Worm (Caenorhabditis elegans): ENCODE data around the gene hmit-1.2.
A peak's percentile ranks its signal among the peaks of the same experiment; 100 is the strongest.

hmit-1.2 gene

ce11 chrV:18516496-18516895 is 8.1 kb upstream of the hmit-1.2 start, which contains the start of gene hmit-1.1:
Gene hmit-1.1 (plus strand): TSS chrV:18516789.
- TF ChIP-seq lsy-2 (tag; optimal IDR thresholded peaks at IDR 0.05) (no peak), mdl-1 (tag; optimal IDR thresholded peaks at IDR 0.05) (no peak), fos-1 (tag; optimal IDR thresholded peaks at IDR 0.05) (peak; percentile 52), nhr-10 (tag; optimal IDR thresholded peaks at IDR 0.05) (no peak), egl-27 (tag; optimal IDR thresholded peaks at IDR 0.05) (no peak)

- TF ChIP-seq C34F6.9 (tag; optimal IDR thresholded peaks at IDR 0.05) (peak; percentile 61), nhr-6 (tag; optimal IDR thresholded peaks at IDR 0.05) (peak; percentile 17), lin-13 (GFP tag; optimal IDR thresholded peaks at IDR 0.05) (peak; percentile 61), ceh-82 (tag; optimal IDR thresholded peaks at IDR 0.05) (no peak), unc-55 (GFP tag; optimal IDR thresholded peaks at IDR 0.05) (peak; percentile 71), peb-1 (tag; optimal IDR thresholded peaks at IDR 0.05) (no peak), R02D3.7 (tag; optimal IDR thresholded peaks at IDR 0.05) (peak; percentile 65), F13H6.1 (tag; optimal IDR thresholded peaks at IDR 0.05) (peak; percentile 2), nhr-21 (tag; optimal IDR thresholded peaks at IDR 0.05) (peak; percentile 6), lsy-2 (tag; optimal IDR thresholded peaks at IDR 0.05) (peak; percentile 20 to 70), sma-3 (GFP tag; optimal IDR thresholded peaks at IDR 0.05) (peak; percentile 45), snpc-4 (tag; optimal IDR thresholded peaks at IDR 0.05) (peak; percentile 42), lin-11 (tag; optimal IDR thresholded peaks at IDR 0.05) (peak; percentile 27), elt-1 (tag; optimal IDR thresholded peaks at IDR 0.05) (no peak), nhr-129 (tag; optimal IDR thresholded peaks at IDR 0.05) (peak; percentile 30), gmeb-1 (tag; optimal IDR thresholded peaks at IDR 0.05) (peak; percentile 63)
Measured at ce11 chrV:18533606-18534005, 9.0 kb downstream of the hmit-1.2 start, which contains the start of gene ints-5. Gene ints-5 (plus strand): TSS chrV:18533953.

- TF ChIP-seq fos-1 (tag; optimal IDR thresholded peaks at IDR 0.05) (no peak), zag-1 (tag; optimal IDR thresholded peaks at IDR 0.05) (no peak), mbf-1 (tag; optimal IDR thresholded peaks at IDR 0.05) (no peak), ceh-16 (tag; optimal IDR thresholded peaks at IDR 0.05) (no peak), ztf-4 (tag; optimal IDR thresholded peaks at IDR 0.05) (no peak), nhr-129 (tag; optimal IDR thresholded peaks at IDR 0.05) (no peak)
Measured at ce11 chrV:18536015-18536414, 11.5 kb downstream of the hmit-1.2 start.

- TF ChIP-seq unc-62 (GFP tag; optimal IDR thresholded peaks at IDR 0.05) (no peak), mdl-1 (tag; optimal IDR thresholded peaks at IDR 0.05) (no peak), nhr-11 (tag; optimal IDR thresholded peaks at IDR 0.05) (no peak), unc-39 (tag; optimal IDR thresholded peaks at IDR 0.05) (no peak), ztf-4 (tag; optimal IDR thresholded peaks at IDR 0.05) (no peak), blmp-1 (tag; optimal IDR thresholded peaks at IDR 0.05; ENCODE audit: insufficient read depth) (no peak), F13H6.1 (tag; optimal IDR thresholded peaks at IDR 0.05) (no peak), crh-2 (tag; optimal IDR thresholded peaks at IDR 0.05) (no peak), ztf-1 (GFP tag; conservative IDR thresholded peaks at IDR 0.05) (no peak), alr-1 (tag; optimal IDR thresholded peaks at IDR 0.05) (no peak), nhr-6 (tag; optimal IDR thresholded peaks at IDR 0.05) (no peak), zag-1 (tag; optimal IDR thresholded peaks at IDR 0.05) (no peak), aly-2 (tag; optimal IDR thresholded peaks at IDR 0.05) (no peak), lin-13 (GFP tag; optimal IDR thresholded peaks at IDR 0.05) (no peak), nhr-129 (tag; optimal IDR thresholded peaks at IDR 0.05) (no peak), C34F6.9 (tag; optimal IDR thresholded peaks at IDR 0.05) (no peak)
Measured at ce11 chrV:18553750-18554149, 29.2 kb downstream of the hmit-1.2 start, which contains the start of gene Y51A2D.8. Gene Y51A2D.8 (minus strand): TSS chrV:18553850.

- TF ChIP-seq aly-2 (tag; optimal IDR thresholded peaks at IDR 0.05) = no peak
- no peak for TF ChIP-seq nhr-21 (tag; optimal IDR thresholded peaks at IDR 0.05)
- no peak for TF ChIP-seq ceh-82 (tag; optimal IDR thresholded peaks at IDR 0.05)
- TF ChIP-seq unc-62 (GFP tag; optimal IDR thresholded peaks at IDR 0.05) = no peak
- no peak for TF ChIP-seq skn-1 (tag; optimal IDR thresholded peaks at IDR 0.05)
- no peak for TF ChIP-seq ztf-4 (tag; optimal IDR thresholded peaks at IDR 0.05)
- no peak for TF ChIP-seq nhr-129 (tag; optimal IDR thresholded peaks at IDR 0.05)
- no peak for TF ChIP-seq nhr-77 (tag; optimal IDR thresholded peaks at IDR 0.05)
Measured at ce11 chrV:18556488-18556887, 31.9 kb downstream of the hmit-1.2 start, which contains the start of the genes ttr-24 and ttr-25. Gene ttr-24 (minus strand): TSS chrV:18556643. Gene ttr-25 (plus strand): TSS chrV:18556714.
